ENCODE assay signal across 4 worm cellular contexts in genomic region chrX:14580853-14581252, ce11.
TF ChIP-seq lines count a peak whose summit lies in the region.

No protein-coding gene starts in this region.

TF ChIP-seq in whole organism, L1 larva, 84 proteins besides CTCF, POLR2A, EP300 and RAD21:
- peak; percentile 99 for TF ChIP-seq blmp-1 (tag; optimal IDR thresholded peaks at IDR 0.05; lab: Kevin White, UChicago)
- TF ChIP-seq zag-1 (tag; optimal IDR thresholded peaks at IDR 0.05; lab: Kevin White, UChicago) = no peak
- no peak for TF ChIP-seq dpl-1 (GFP tag; optimal IDR thresholded peaks at IDR 0.05; lab: Kevin White, UChicago)
- TF ChIP-seq elt-3 (tag; optimal IDR thresholded peaks at IDR 0.05; lab: Kevin White, UChicago) = peak in 1 of 6 experiments; percentile 17

TF ChIP-seq in whole organism, L2 larva, 48 proteins besides CTCF, POLR2A, EP300 and RAD21:
- no peak for TF ChIP-seq lin-11 (tag; optimal IDR thresholded peaks at IDR 0.05; lab: Kevin White, UChicago)
- peak; percentile 78 for TF ChIP-seq blmp-1 (tag; optimal IDR thresholded peaks at IDR 0.05; lab: Kevin White, UChicago; ENCODE audit: insufficient read depth)

TF ChIP-seq in whole organism, L3 larva, 47 proteins besides CTCF, POLR2A, EP300 and RAD21:
- TF ChIP-seq ztf-11 (tag; optimal IDR thresholded peaks at IDR 0.05; lab: Kevin White, UChicago) = no peak
- no peak for TF ChIP-seq nhr-25 (tag; optimal IDR thresholded peaks at IDR 0.05; lab: Kevin White, UChicago)
- no peak for TF ChIP-seq sea-2 (GFP tag; optimal IDR thresholded peaks at IDR 0.05; lab: Kevin White, UChicago)
- TF ChIP-seq elt-3 (tag; optimal IDR thresholded peaks at IDR 0.05; lab: Kevin White, UChicago) = peak in 1 of 3 experiments; percentile 52
- peak; percentile 79 for TF ChIP-seq nhr-23 (tag; optimal IDR thresholded peaks at IDR 0.05; lab: Kevin White, UChicago)
- no peak for TF ChIP-seq nhr-237 (tag; optimal IDR thresholded peaks at IDR 0.05; lab: Kevin White, UChicago)
- no peak for TF ChIP-seq nhr-43 (tag; optimal IDR thresholded peaks at IDR 0.05; lab: Kevin White, UChicago; ENCODE audit: poor library complexity, severe bottlenecking)
- TF ChIP-seq skn-1 (tag; optimal IDR thresholded peaks at IDR 0.05; lab: Kevin White, UChicago) = no peak
- no peak for TF ChIP-seq aly-2 (tag; optimal IDR thresholded peaks at IDR 0.05; lab: Kevin White, UChicago)

TF ChIP-seq in whole organism, mixed stage, embryonic, 35 proteins besides CTCF, POLR2A, EP300 and RAD21:
- TF ChIP-seq blmp-1 (tag; optimal IDR thresholded peaks at IDR 0.05; lab: Kevin White, UChicago) = peak; percentile 64
- no peak for TF ChIP-seq mls-2 (tag; optimal IDR thresholded peaks at IDR 0.05; lab: Kevin White, UChicago)
- TF ChIP-seq ham-2 (GFP tag; optimal IDR thresholded peaks at IDR 0.05; lab: Kevin White, UChicago) = no peak
- TF ChIP-seq tbx-8 (GFP tag; optimal IDR thresholded peaks at IDR 0.05; lab: Kevin White, UChicago) = no peak

Comparison
In these comparisons a context has a peak if more than half of its experiments do, and no peak if none do; other contexts are left out.
1. Of the 22 proteins assayed by ChIP-seq in both whole organism, L1 larva and whole organism, L2 larva: peak only in whole organism, L1 larva: none; only in whole organism, L2 larva: none; in both: blmp-1; in neither: 20; mixed calls (peak in some experiments, not most) for 1.